Fruit fly (Drosophila melanogaster) whole organism, adult: ENCODE measurements around the gene Tie.

Experiments
- CG11617 ChIP-seq: fragments of 200-800 bp; sonication (Bioruptor generic); optimal IDR thresholded peaks from 2 replicates; lab custom pipeline; 2017; ENCODE audit warnings: mild to moderate bottlenecking, missing biosample characterization, missing genetic modification reagents, missing genetic modification characterization
- CG12768 ChIP-seq: fragments of 200-800 bp; sonication (Bioruptor generic); optimal IDR thresholded peaks from 2 replicates; lab custom pipeline; 2017; ENCODE audit warnings: missing biosample characterization, missing genetic modification characterization, mild to moderate bottlenecking, moderate library complexity, missing genetic modification reagents
- CG14711 ChIP-seq: fragments of 200-800 bp; sonication (Bioruptor generic); optimal IDR thresholded peaks from 2 replicates; lab custom pipeline; 2018; ENCODE audit warnings: missing biosample characterization, mild to moderate bottlenecking, missing genetic modification characterization, moderate library complexity
- CG1620 ChIP-seq: fragments of 200-800 bp; sonication (Bioruptor generic); optimal IDR thresholded peaks from 2 replicates; lab custom pipeline; 2016; ENCODE audit warnings: missing biosample characterization, missing genetic modification characterization
- CG33017 ChIP-seq: fragments of 200-800 bp; sonication (Bioruptor generic); optimal IDR thresholded peaks from 2 replicates; lab custom pipeline; 2018; ENCODE audit warnings: missing biosample characterization, mild to moderate bottlenecking, missing genetic modification characterization, moderate library complexity
- CG5204 ChIP-seq: fragments of 200-800 bp; sonication (Bioruptor generic); optimal IDR thresholded peaks from 2 replicates; lab custom pipeline; 2016; ENCODE audit warnings: missing biosample characterization, missing genetic modification characterization
- CG7045 ChIP-seq: fragments of 200-800 bp; sonication (Bioruptor generic); optimal IDR thresholded peaks from 2 replicates; lab custom pipeline; 2017; ENCODE audit warnings: missing biosample characterization, mild to moderate bottlenecking, missing genetic modification characterization
- CG7101 ChIP-seq: fragments of 200-800 bp; sonication (Bioruptor generic); optimal IDR thresholded peaks from 2 replicates; lab custom pipeline; 2018; ENCODE audit warnings: missing biosample characterization, mild to moderate bottlenecking, missing genetic modification characterization, moderate library complexity
- Clk ChIP-seq: fragments of 200-800 bp; sonication (Bioruptor generic); optimal IDR thresholded peaks from 2 replicates; lab custom pipeline; 2017; ENCODE audit warnings: missing biosample characterization, missing genetic modification characterization
- Crg-1 ChIP-seq: fragments of 200-800 bp; sonication (Bioruptor generic); optimal IDR thresholded peaks from 2 replicates; lab custom pipeline; 2016; ENCODE audit warnings: missing biosample characterization, missing genetic modification characterization
- Hr96 ChIP-seq: fragments of 200-800 bp; sonication (Bioruptor generic); optimal IDR thresholded peaks from 2 replicates; lab custom pipeline; 2016; ENCODE audit warnings: missing biosample characterization, missing genetic modification characterization
- Mnt ChIP-seq: fragments of 200-800 bp; sonication (Bioruptor generic); optimal IDR thresholded peaks from 2 replicates; lab custom pipeline; 2016; ENCODE audit warnings: missing biosample characterization, mild to moderate bottlenecking, missing genetic modification characterization
- bab1 ChIP-seq: fragments of 200-800 bp; sonication (Bioruptor generic); optimal IDR thresholded peaks from 3 replicates; lab custom pipeline; 2019; ENCODE audit warnings: missing biosample characterization, mild to moderate bottlenecking, missing genetic modification characterization, moderate library complexity
- cic ChIP-seq: fragments of 200-800 bp; sonication (Bioruptor generic); optimal IDR thresholded peaks from 2 replicates; lab custom pipeline; 2017; ENCODE audit warnings: missing biosample characterization, mild to moderate bottlenecking, missing genetic modification characterization, moderate library complexity
- cnc ChIP-seq, 2 experiments: fragments of >200 bp; optimal IDR thresholded peaks; 2 replicates each; lab custom pipeline; 2017
- kay ChIP-seq: fragments of 200-800 bp; sonication (Bioruptor generic); peaks from one replicate; lab custom pipeline; 2016; ENCODE audit warnings: missing biosample characterization, missing genetic modification characterization, borderline replicate concordance
- ovo ChIP-seq: fragments of 200-800 bp; sonication (Bioruptor generic); optimal IDR thresholded peaks from 2 replicates; lab custom pipeline; 2016; ENCODE audit warnings: missing biosample characterization, missing genetic modification characterization
- pad ChIP-seq: fragments of 200-800 bp; sonication (Bioruptor generic); optimal IDR thresholded peaks from 3 replicates; lab custom pipeline; 2017; ENCODE audit warnings: missing biosample characterization, missing genetic modification characterization, mild to moderate bottlenecking, moderate library complexity, missing genetic modification reagents
- tj ChIP-seq: fragments of 200-800 bp; sonication (Bioruptor generic); optimal IDR thresholded peaks from 3 replicates; lab custom pipeline; 2017; ENCODE audit warnings: missing biosample characterization, mild to moderate bottlenecking, missing genetic modification characterization, moderate library complexity
- toe ChIP-seq: fragments of 200-800 bp; sonication (Bioruptor generic); optimal IDR thresholded peaks from 2 replicates; lab custom pipeline; 2016; ENCODE audit warnings: missing biosample characterization, missing genetic modification characterization

The Tie gene

dm6 chr3L:4544633-4545032 is 12.7 kb upstream of the Tie start:
- TF ChIP-seq CG1620 (no peak), tj (peak; percentile 49), Clk (GFP tag; lab: Kevin White, UChicago) (no peak), ovo (GFP tag; lab: Kevin White, UChicago) (no peak)

dm6 chr3L:4543807-4544197 is 11.9 kb upstream of the Tie start:
- TF ChIP-seq CG14711 (tag; lab: Kevin White, UChicago): no peak
- peak; percentile 66 for TF ChIP-seq cic (GFP tag; lab: Kevin White, UChicago)
- TF ChIP-seq CG12768 (GFP tag; lab: Kevin White, UChicago): peak; percentile 55
- TF ChIP-seq CG1620: no peak
- no peak for TF ChIP-seq Crg-1 (GFP tag; lab: Kevin White, UChicago)
- no peak for TF ChIP-seq pad (GFP tag; lab: Kevin White, UChicago)
- no peak for TF ChIP-seq CG11617
- TF ChIP-seq CG33017 (tag; lab: Kevin White, UChicago): no peak
- no peak for TF ChIP-seq CG5204 (GFP tag; lab: Kevin White, UChicago)
- TF ChIP-seq kay (GFP tag; lab: Kevin White, UChicago): no peak
- peak; percentile 38 for TF ChIP-seq Mnt (GFP tag; lab: Kevin White, UChicago)
- TF ChIP-seq Clk (GFP tag; lab: Kevin White, UChicago): no peak
- peak; percentile 15 for TF ChIP-seq ovo (GFP tag; lab: Kevin White, UChicago)
- TF ChIP-seq toe: peak; percentile 23
- TF ChIP-seq bab1 (GFP tag; lab: Kevin White, UChicago): peak; percentile 6
- TF ChIP-seq cnc (optimal IDR thresholded peaks at IDR 0.05; lab: Kevin White, UChicago): no peak
- peak; percentile 36 for TF ChIP-seq tj
- no peak for TF ChIP-seq Hr96

dm6 chr3L:4543034-4543806 is 11.3 kb upstream of the Tie start:
- TF ChIP-seq ovo (GFP tag; lab: Kevin White, UChicago) (no peak), cnc (optimal IDR thresholded peaks at IDR 0.05; lab: Kevin White, UChicago) (no peak), bab1 (GFP tag; lab: Kevin White, UChicago) (no peak), cic (GFP tag; lab: Kevin White, UChicago) (no peak), pad (GFP tag; lab: Kevin White, UChicago) (no peak), Hr96 (no peak), CG1620 (no peak), Mnt (GFP tag; lab: Kevin White, UChicago) (no peak), CG7101 (tag; lab: Kevin White, UChicago) (no peak), CG11617 (no peak), Clk (GFP tag; lab: Kevin White, UChicago) (no peak), CG12768 (GFP tag; lab: Kevin White, UChicago) (peak; percentile 25), toe (no peak), CG14711 (tag; lab: Kevin White, UChicago) (no peak), kay (GFP tag; lab: Kevin White, UChicago) (no peak), tj (no peak), CG5204 (GFP tag; lab: Kevin White, UChicago) (peak; percentile 15)

dm6 chr3L:4542530-4542929 is 10.6 kb upstream of the Tie start:
- TF ChIP-seq cic (GFP tag; lab: Kevin White, UChicago) (no peak), cnc (optimal IDR thresholded peaks at IDR 0.05; lab: Kevin White, UChicago) (no peak), CG11617 (no peak), toe (no peak), CG12768 (GFP tag; lab: Kevin White, UChicago) (no peak), bab1 (GFP tag; lab: Kevin White, UChicago) (no peak), ovo (GFP tag; lab: Kevin White, UChicago) (no peak), CG33017 (tag; lab: Kevin White, UChicago) (no peak), CG7045 (no peak), Mnt (GFP tag; lab: Kevin White, UChicago) (no peak), Crg-1 (GFP tag; lab: Kevin White, UChicago) (no peak), CG14711 (tag; lab: Kevin White, UChicago) (no peak), Hr96 (no peak), CG5204 (GFP tag; lab: Kevin White, UChicago) (no peak), Clk (GFP tag; lab: Kevin White, UChicago) (no peak), kay (GFP tag; lab: Kevin White, UChicago) (no peak)

- TF ChIP-seq CG33017 (tag; lab: Kevin White, UChicago) (peak; percentile 100), cnc (optimal IDR thresholded peaks at IDR 0.05; lab: Kevin White, UChicago) (no peak), Mnt (GFP tag; lab: Kevin White, UChicago) (peak; percentile 86), CG14711 (tag; lab: Kevin White, UChicago) (peak; percentile 98), CG11617 (peak; percentile 97), Hr96 (peak; percentile 82), pad (GFP tag; lab: Kevin White, UChicago) (peak; percentile 91), CG5204 (GFP tag; lab: Kevin White, UChicago) (peak; percentile 88), bab1 (GFP tag; lab: Kevin White, UChicago) (peak; percentile 99), ovo (GFP tag; lab: Kevin White, UChicago) (peak; percentile 86), CG7101 (tag; lab: Kevin White, UChicago) (peak; percentile 99), tj (peak; percentile 73), Clk (GFP tag; lab: Kevin White, UChicago) (peak; percentile 94), Crg-1 (GFP tag; lab: Kevin White, UChicago) (peak; percentile 93), CG12768 (GFP tag; lab: Kevin White, UChicago) (peak; percentile 98), cic (GFP tag; lab: Kevin White, UChicago) (peak; percentile 88), CG1620 (peak; percentile 75), kay (GFP tag; lab: Kevin White, UChicago) (peak; percentile 90), toe (peak; percentile 88), CG7045 (peak; percentile 99)
Measured at dm6 chr3L:4541573-4542371, 9.8 kb upstream of the Tie start, which contains the start of gene CG11357. CG11357 (plus strand) TSS chr3L:4542051.
